Worm (Caenorhabditis elegans): ENCODE results near the gene denn-4.

- no peak for TF ChIP-seq ceh-22 (tag; optimal IDR thresholded peaks at IDR 0.05)
- TF ChIP-seq nfya-1 (tag; optimal IDR thresholded peaks at IDR 0.05), result no peak
- TF ChIP-seq pros-1 (tag; optimal IDR thresholded peaks at IDR 0.05), result no peak
- TF ChIP-seq pat-9 (tag; optimal IDR thresholded peaks at IDR 0.05), result no peak
- no peak for TF ChIP-seq F13H6.1 (tag; optimal IDR thresholded peaks at IDR 0.05)
These were observed 56.0 kb downstream of the denn-4 start, which contains the start of gene Y76B12C.8 for ce11 chrIV:1979782-1980181.
